Fruit fly (Drosophila melanogaster): ENCODE results near the gene CG12502.

CG12502 gene

DNA sequence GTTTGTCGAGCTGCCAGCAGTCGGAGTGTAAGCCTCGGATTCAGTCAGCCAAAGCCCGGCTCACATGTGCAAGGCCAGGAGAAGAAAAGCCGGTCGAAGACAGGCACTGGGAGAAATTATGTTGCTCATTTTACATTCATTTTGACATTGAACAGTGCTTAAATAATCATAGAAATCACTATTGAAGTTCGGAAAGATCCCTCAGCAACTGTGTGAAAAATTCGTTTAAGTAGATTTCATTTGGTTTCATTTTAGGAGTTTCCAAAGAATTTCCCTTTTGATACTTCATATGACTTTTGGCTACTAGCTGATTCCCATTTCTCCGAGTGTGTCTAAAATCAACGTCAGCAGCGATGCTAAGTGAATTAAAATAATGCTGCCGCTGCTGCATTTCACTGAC lies 40.8 kb upstream of the CG12502 start (continued):
- TF ChIP-seq row (GFP tag; IDR thresholded peaks at IDR 0.05) (0 out of 3 replicates have a peak, but pooled peaks have one; percentile 26), Gsc (GFP tag; IDR thresholded peaks at IDR 0.05) (no peak), CG11398 (GFP tag; optimal IDR thresholded peaks at IDR 0.05) (no peak), CG3407 (GFP tag; optimal IDR thresholded peaks at IDR 0.05) (peak; percentile 4), Lim3 (GFP tag; IDR thresholded peaks at IDR 0.05) (no peak), Ada2b (GFP tag; IDR thresholded peaks at IDR 0.05) (no peak), tio (GFP tag; optimal IDR thresholded peaks at IDR 0.05) (no peak), dan (GFP tag; IDR thresholded peaks at IDR 0.05) (no peak), CG1602 (GFP tag; optimal IDR thresholded peaks at IDR 0.05) (no peak), CkIIα-i1 (GFP tag; IDR thresholded peaks at IDR 0.05) (no peak), CG7556 (GFP tag; optimal IDR thresholded peaks at IDR 0.05) (no peak), Mes4 (GFP tag; optimal IDR thresholded peaks at IDR 0.05) (no peak), Ptx1 (GFP tag; IDR thresholded peaks at IDR 0.05) (peak; percentile 43; the same call in 1 of the 2 replicates), Fer2 (tag; optimal IDR thresholded peaks at IDR 0.05) (no peak), CG14710 (tag; optimal IDR thresholded peaks at IDR 0.05) (peak; percentile 11), hbn (GFP tag; IDR thresholded peaks at IDR 0.05; ENCODE audit: partially characterized antibody) (no peak), ro (GFP tag; IDR thresholded peaks at IDR 0.05) (no peak), phol (tag; optimal IDR thresholded peaks at IDR 0.05) (peak; percentile 55), lov (optimal IDR thresholded peaks at IDR 0.05) (no peak), lov (GFP tag; IDR thresholded peaks at IDR 0.05) (no peak), CG13296 (GFP tag; optimal IDR thresholded peaks at IDR 0.05) (no peak), CG8388 (GFP tag; optimal IDR thresholded peaks at IDR 0.05) (peak; percentile 29), Dad (GFP tag; optimal IDR thresholded peaks at IDR 0.05) (peak; percentile 3), Nf-YC (tag; optimal IDR thresholded peaks at IDR 0.05) (no peak), CG12391 (tag; optimal IDR thresholded peaks at IDR 0.05) (peak; percentile 43), HmgD (GFP tag; optimal IDR thresholded peaks at IDR 0.05) (no peak), Hand (GFP tag; optimal IDR thresholded peaks at IDR 0.05) (no peak), Eip74EF (GFP tag; optimal IDR thresholded peaks at IDR 0.05) (peak in 1 of 2 experiments; percentile 23), psq (GFP tag; optimal IDR thresholded peaks at IDR 0.05) (no peak), CG18476 (GFP tag; optimal IDR thresholded peaks at IDR 0.05) (no peak), wek (GFP tag; optimal IDR thresholded peaks at IDR 0.05) (no peak), CG34224 (GFP tag; IDR thresholded peaks at IDR 0.05; ENCODE audit: partially characterized antibody) (no peak), trh (GFP tag; optimal IDR thresholded peaks at IDR 0.05) (no peak), CG6654 (GFP tag; optimal IDR thresholded peaks at IDR 0.05) (no peak), cas (GFP tag; IDR thresholded peaks at IDR 0.05) (no peak), scrt (GFP tag; optimal IDR thresholded peaks at IDR 0.05) (no peak), CG31224 (GFP tag; IDR thresholded peaks at IDR 0.05) (no peak), kay (GFP tag; optimal IDR thresholded peaks at IDR 0.05) (no peak), zf30C (GFP tag; optimal IDR thresholded peaks at IDR 0.05) (peak; percentile 11), pan (optimal IDR thresholded peaks at IDR 0.05) (no peak), pan (GFP tag; optimal IDR thresholded peaks at IDR 0.05 in 1 of 2, IDR thresholded peaks at IDR 0.05 in 1 of 2) (no peak), fd3F (GFP tag; optimal IDR thresholded peaks at IDR 0.05) (no peak), Dek (tag; optimal IDR thresholded peaks at IDR 0.05) (no peak), Hey (tag; optimal IDR thresholded peaks at IDR 0.05) (no peak), Deaf1 (tag; optimal IDR thresholded peaks at IDR 0.05) (no peak), bab2 (GFP tag; optimal IDR thresholded peaks at IDR 0.05) (peak; percentile 9), grau (tag; optimal IDR thresholded peaks at IDR 0.05) (peak; percentile 19), D19A (tag; optimal IDR thresholded peaks at IDR 0.05) (no peak), sug (tag; optimal IDR thresholded peaks at IDR 0.05) (no peak), Max (GFP tag; optimal IDR thresholded peaks at IDR 0.05) (no peak), CG10959 (GFP tag; IDR thresholded peaks at IDR 0.05) (no peak), ara (GFP tag; IDR thresholded peaks at IDR 0.05) (no peak)
